Worm (Caenorhabditis elegans): Measurements from ENCODE around the gene suox-1.

- TF ChIP-seq akir-1 (GFP tag; optimal IDR thresholded peaks at IDR 0.05) (no peak), snpc-3.4 (tag; optimal IDR thresholded peaks at IDR 0.05) (no peak), ets-4 (GFP tag; optimal IDR thresholded peaks at IDR 0.05) (no peak), ceh-100 (GFP tag; IDR thresholded peaks at IDR 0.05) (no peak), nfya-1 (tag; optimal IDR thresholded peaks at IDR 0.05; ENCODE audit: borderline replicate concordance, insufficient read depth) (no peak), ccch-3 (GFP tag; optimal IDR thresholded peaks at IDR 0.05) (no peak), ekl-4 (GFP tag; IDR thresholded peaks at IDR 0.05) (no peak), chd-7 (tag; optimal IDR thresholded peaks at IDR 0.05) (no peak), sdz-38 (tag; optimal IDR thresholded peaks at IDR 0.05) (no peak), gei-17 (GFP tag; optimal IDR thresholded peaks at IDR 0.05) (no peak), ztf-28 (GFP tag; IDR thresholded peaks at IDR 0.05) (no peak), sptf-2 (GFP tag; optimal IDR thresholded peaks at IDR 0.05) (no peak)
Measured at ce11 chrX:15547896-15548295, 50.5 kb downstream of the suox-1 start.
